Worm (Caenorhabditis elegans) whole organism, L1 larva: ENCODE results near the gene srg-4.

ENCODE experiments used
- C04F5.9 ChIP-seq: sonication (generic microtip); optimal IDR thresholded peaks from 2 replicates; lab custom pipeline; 2016; ENCODE audit warnings: missing genetic modification characterization, missing compliant biosample characterization
- C16A3.4 ChIP-seq: fragments of 150-350 bp; optimal IDR thresholded peaks from 2 replicates; lab custom pipeline; 2014; ENCODE audit warnings: missing biosample characterization, missing genetic modification characterization
- C34B4.2 ChIP-seq: sonication (generic microtip); optimal IDR thresholded peaks from 2 replicates; lab custom pipeline; 2017; ENCODE audit warnings: mild to moderate bottlenecking, missing genetic modification characterization, missing compliant biosample characterization
- F16B12.6 ChIP-seq: fragments of 150-350 bp; optimal IDR thresholded peaks from 2 replicates; lab custom pipeline; 2014; ENCODE audit warnings: missing biosample characterization, missing genetic modification characterization
- Y116A8C.19 ChIP-seq: sonication (generic microtip); optimal IDR thresholded peaks from 2 replicates; lab custom pipeline; 2016; ENCODE audit warnings: missing compliant biosample characterization, missing genetic modification characterization, borderline replicate concordance
- aha-1 ChIP-seq: fragments of 150-350 bp; optimal IDR thresholded peaks from 2 replicates; lab custom pipeline; 2014; ENCODE audit warnings: missing biosample characterization, missing genetic modification characterization
- aly-2 ChIP-seq: fragments of 150-350 bp; optimal IDR thresholded peaks from 2 replicates; lab custom pipeline; 2014; ENCODE audit warnings: missing biosample characterization, missing genetic modification characterization
- blmp-1 ChIP-seq: fragments of 150-350 bp; optimal IDR thresholded peaks from 2 replicates; lab custom pipeline; 2014; ENCODE audit warnings: missing biosample characterization, missing genetic modification characterization
- ceh-8 ChIP-seq: fragments of 200-800 bp; sonication (Bioruptor generic); optimal IDR thresholded peaks from 2 replicates; lab custom pipeline; 2018; ENCODE audit warnings: mild to moderate bottlenecking, missing genetic modification characterization, moderate library complexity, missing compliant biosample characterization
- ceh-88 ChIP-seq: fragments of 200-800 bp; sonication (Bioruptor generic); IDR thresholded peaks from 2 replicates; pipeline ENCODE4 v1.3.6; 2022; ENCODE audit warnings: missing genetic modification characterization, missing compliant biosample characterization
- ceh-90 ChIP-seq: sonication (generic microtip); optimal IDR thresholded peaks from 2 replicates; lab custom pipeline; 2016; ENCODE audit warnings: missing genetic modification characterization, missing compliant biosample characterization
- dpl-1 ChIP-seq, 3 experiments: fragments of 150-350 bp in 2 of 3; sonication (generic microtip) in 1 of 3; optimal IDR thresholded peaks; 2 replicates each; lab custom pipeline; 2014 to 2017; ENCODE audit warnings: missing biosample characterization in 3 of 3, missing genetic modification characterization in 3 of 3, missing genetic modification reagents in 3 of 3
- efl-1 ChIP-seq, 4 experiments: fragments of 150-350 bp; optimal IDR thresholded peaks in 3 of 4; peaks in 1 of 4; 1 replicate in 1 of 4; 2 replicates in 3 of 4; lab custom pipeline; 2014; ENCODE audit warnings: missing biosample characterization in 2 of 4, missing genetic modification characterization in 2 of 4, missing genetic modification reagents in 2 of 4
- efl-3 ChIP-seq: fragments of 200-800 bp; sonication (Bioruptor generic); optimal IDR thresholded peaks from 2 replicates; lab custom pipeline; 2018; ENCODE audit warnings: mild to moderate bottlenecking, missing genetic modification characterization, missing compliant biosample characterization
- elt-3 ChIP-seq, 6 experiments: fragments of 150-350 bp in 1 of 6; sonication (generic microtip); optimal IDR thresholded peaks; 2 replicates each; lab custom pipeline; 2017 to 2018; ENCODE audit warnings: missing biosample characterization in 6 of 6, missing genetic modification characterization in 6 of 6, inconsistent platforms in 1 of 6
- ets-5 ChIP-seq: fragments of 200-800 bp; sonication (Bioruptor generic); IDR thresholded peaks from 2 replicates; pipeline ENCODE4 v1.3.6; 2022; ENCODE audit warnings: missing genetic modification characterization, missing compliant biosample characterization
- fkh-10 ChIP-seq: sonication (generic microtip); optimal IDR thresholded peaks from 2 replicates; lab custom pipeline; 2017; ENCODE audit warnings: missing biosample characterization, missing genetic modification reagents, missing genetic modification characterization
- fos-1 ChIP-seq: fragments of 150-350 bp; optimal IDR thresholded peaks from 2 replicates; lab custom pipeline; 2014; ENCODE audit warnings: missing biosample characterization, missing genetic modification characterization
- grh-1 ChIP-seq: fragments of 200-800 bp; sonication (Bioruptor generic); IDR thresholded peaks from 2 replicates; pipeline ENCODE4 v1.3.6; 2022; ENCODE audit warnings: missing genetic modification reagents, missing genetic modification characterization, missing compliant biosample characterization
- hlh-4 ChIP-seq: sonication (generic microtip); optimal IDR thresholded peaks from 2 replicates; lab custom pipeline; 2016; ENCODE audit warnings: mild to moderate bottlenecking, missing genetic modification characterization, missing compliant biosample characterization
- hpl-2 ChIP-seq: fragments of 150-350 bp; optimal IDR thresholded peaks from 2 replicates; lab custom pipeline; 2014; ENCODE audit warnings: missing biosample characterization, missing genetic modification reagents, missing genetic modification characterization
- irx-1 ChIP-seq: sonication (generic microtip); optimal IDR thresholded peaks from 2 replicates; lab custom pipeline; 2016; ENCODE audit warnings: missing genetic modification characterization, missing compliant biosample characterization
- jun-1 ChIP-seq: fragments of 150-350 bp; optimal IDR thresholded peaks from 2 replicates; lab custom pipeline; 2014; ENCODE audit warnings: missing biosample characterization, missing genetic modification reagents, missing genetic modification characterization
- lin-13 ChIP-seq: fragments of 150-350 bp; optimal IDR thresholded peaks from 2 replicates; lab custom pipeline; 2014; ENCODE audit warnings: missing biosample characterization, missing genetic modification reagents, missing genetic modification characterization
- lin-14 ChIP-seq: fragments of 200-800 bp; sonication (Bioruptor generic); optimal IDR thresholded peaks from 2 replicates; lab custom pipeline; 2018; ENCODE audit warnings: mild to moderate bottlenecking, missing genetic modification characterization, moderate library complexity, missing compliant biosample characterization
- lin-15B ChIP-seq: fragments of 150-350 bp; sonication (generic microtip); optimal IDR thresholded peaks from 3 replicates; lab custom pipeline; 2014; ENCODE audit warnings: missing biosample characterization, missing genetic modification characterization
- lin-35 ChIP-seq, 2 experiments: fragments of 150-350 bp; optimal IDR thresholded peaks; 2 replicates each; lab custom pipeline; 2014; ENCODE audit warnings: missing biosample characterization in 2 of 2, missing genetic modification characterization in 2 of 2, missing genetic modification reagents in 2 of 2
- mep-1 ChIP-seq: fragments of 150-350 bp; optimal IDR thresholded peaks from 2 replicates; lab custom pipeline; 2014; ENCODE audit warnings: missing biosample characterization, missing genetic modification characterization
- nhr-11 ChIP-seq: fragments of 150-350 bp; optimal IDR thresholded peaks from 2 replicates; lab custom pipeline; 2014; ENCODE audit warnings: missing biosample characterization, missing genetic modification characterization
- nhr-47 ChIP-seq: sonication (generic microtip); optimal IDR thresholded peaks from 2 replicates; lab custom pipeline; 2016; ENCODE audit warnings: mild to moderate bottlenecking, missing genetic modification characterization, moderate library complexity, missing compliant biosample characterization
- nhr-71 ChIP-seq: sonication (generic microtip); optimal IDR thresholded peaks from 2 replicates; lab custom pipeline; 2016; ENCODE audit warnings: mild to moderate bottlenecking, missing genetic modification characterization, moderate library complexity, missing compliant biosample characterization
- nhr-76 ChIP-seq: sonication (generic microtip); optimal IDR thresholded peaks from 2 replicates; lab custom pipeline; 2017; ENCODE audit warnings: missing biosample characterization, missing genetic modification characterization
- nhr-90 ChIP-seq: sonication (generic microtip); optimal IDR thresholded peaks from 2 replicates; lab custom pipeline; 2016; ENCODE audit warnings: mild to moderate bottlenecking, missing genetic modification characterization, missing compliant biosample characterization; ENCODE audit not compliant: poor library complexity
- rnt-1 ChIP-seq: sonication (generic microtip); optimal IDR thresholded peaks from 2 replicates; lab custom pipeline; 2016; ENCODE audit warnings: mild to moderate bottlenecking, missing genetic modification characterization, moderate library complexity, missing compliant biosample characterization
- sptf-1 ChIP-seq: fragments of 150-350 bp; optimal IDR thresholded peaks from 2 replicates; lab custom pipeline; 2014; ENCODE audit warnings: missing biosample characterization, missing genetic modification characterization
- tbx-2 ChIP-seq: sonication (generic microtip); optimal IDR thresholded peaks from 2 replicates; lab custom pipeline; 2016; ENCODE audit warnings: missing genetic modification characterization, missing compliant biosample characterization
- unc-130 ChIP-seq: fragments of 150-350 bp; optimal IDR thresholded peaks from 2 replicates; lab custom pipeline; 2017; ENCODE audit warnings: missing biosample characterization, missing genetic modification characterization, inconsistent platforms
- unc-62 ChIP-seq: fragments of 150-350 bp; optimal IDR thresholded peaks from 2 replicates; lab custom pipeline; 2014; ENCODE audit warnings: missing biosample characterization, missing genetic modification reagents, missing genetic modification characterization
- unc-86 ChIP-seq: sonication (generic microtip); optimal IDR thresholded peaks from 2 replicates; lab custom pipeline; 2016; ENCODE audit warnings: missing genetic modification characterization, missing compliant biosample characterization
- unc-98 ChIP-seq: fragments of 200-800 bp; sonication (Bioruptor generic); IDR thresholded peaks from 2 replicates; pipeline ENCODE4 v1.3.6; 2022; ENCODE audit warnings: missing genetic modification characterization, missing compliant biosample characterization
- vab-15 ChIP-seq: sonication (generic microtip); optimal IDR thresholded peaks from 2 replicates; lab custom pipeline; 2017; ENCODE audit warnings: missing genotype, mild to moderate bottlenecking, missing genetic modification characterization, missing compliant biosample characterization
- xbp-1 ChIP-seq: sonication (generic microtip); optimal IDR thresholded peaks from 2 replicates; lab custom pipeline; 2016; ENCODE audit warnings: missing genetic modification characterization, missing compliant biosample characterization
- zag-1 ChIP-seq: fragments of 150-350 bp; optimal IDR thresholded peaks from 2 replicates; lab custom pipeline; 2014; ENCODE audit warnings: missing biosample characterization, missing genetic modification characterization

The srg-4 gene

ce11 chrIII:6307832-6308231 is 45.9 kb upstream of the srg-4 start (continued):
- no peak for TF ChIP-seq efl-3 (GFP tag; lab: Kevin White, UChicago)
- TF ChIP-seq nhr-71: peak; percentile 9
- TF ChIP-seq fkh-10 (GFP tag; lab: Kevin White, UChicago): peak; percentile 67
- no peak for TF ChIP-seq unc-98 (GFP tag; lab: Robert Waterston, UW)
- TF ChIP-seq lin-15B: no peak
- no peak for TF ChIP-seq ceh-8
- no peak for TF ChIP-seq C16A3.4 (tag; lab: Kevin White, UChicago)
- TF ChIP-seq dpl-1 (GFP tag; optimal IDR thresholded peaks at IDR 0.05; lab: Kevin White, UChicago): no peak
- TF ChIP-seq C34B4.2 (tag; lab: Kevin White, UChicago): no peak

- TF ChIP-seq aha-1 (no peak), lin-13 (no peak), ceh-90 (tag; lab: Kevin White, UChicago) (no peak), lin-35 (GFP tag; optimal IDR thresholded peaks at IDR 0.05; lab: Kevin White, UChicago) (peak; percentile 7 to 62), jun-1 (tag; lab: Kevin White, UChicago) (no peak), tbx-2 (tag; lab: Kevin White, UChicago) (no peak), C04F5.9 (tag; lab: Kevin White, UChicago) (no peak), nhr-11 (tag; lab: Kevin White, UChicago) (no peak), hpl-2 (GFP tag; lab: Kevin White, UChicago) (no peak), fkh-10 (GFP tag; lab: Kevin White, UChicago) (no peak), aly-2 (tag; lab: Kevin White, UChicago) (no peak), mep-1 (tag; lab: Kevin White, UChicago) (no peak), unc-98 (GFP tag; lab: Robert Waterston, UW) (no peak), sptf-1 (tag; lab: Kevin White, UChicago) (no peak), rnt-1 (tag; lab: Kevin White, UChicago) (no peak), nhr-90 (tag; lab: Kevin White, UChicago) (no peak), unc-86 (tag; lab: Kevin White, UChicago) (no peak), fos-1 (tag; lab: Kevin White, UChicago) (no peak), hlh-4 (tag; lab: Kevin White, UChicago) (no peak), nhr-47 (no peak), C16A3.4 (tag; lab: Kevin White, UChicago) (no peak), F16B12.6 (peak; percentile 46), dpl-1 (GFP tag; optimal IDR thresholded peaks at IDR 0.05; lab: Kevin White, UChicago) (peak; percentile 7 to 68 (median 29)), grh-1 (GFP tag; lab: Robert Waterston, UW) (no peak), blmp-1 (no peak), Y116A8C.19 (no peak), efl-1 (optimal IDR thresholded peaks at IDR 0.05; lab: Kevin White, UChicago) (peak; percentile 59), efl-1 (GFP tag; optimal IDR thresholded peaks at IDR 0.05 in 1 of 2; lab: Kevin White, UChicago) (peak; percentile 79 to 95), unc-62 (GFP tag; lab: Kevin White, UChicago) (no peak), ceh-88 (GFP tag; lab: Robert Waterston, UW) (peak; percentile 27; the same call in 1 of the 2 replicates), irx-1 (no peak), lin-14 (no peak), zag-1 (tag; lab: Kevin White, UChicago) (no peak), elt-3 (tag; optimal IDR thresholded peaks at IDR 0.05; lab: Kevin White, UChicago) (no peak), xbp-1 (no peak), unc-130 (tag; lab: Kevin White, UChicago) (no peak), vab-15 (tag; lab: Kevin White, UChicago) (no peak), nhr-76 (tag; lab: Kevin White, UChicago) (no peak), ets-5 (no peak)
- TF ChIP-seq, all 84 proteins: peak for 5
Measured at ce11 chrIII:6303787-6304186, 41.9 kb upstream of the srg-4 start.
